Fruit fly (Drosophila melanogaster): ENCODE measurements around the gene Plc21C.

DNA sequence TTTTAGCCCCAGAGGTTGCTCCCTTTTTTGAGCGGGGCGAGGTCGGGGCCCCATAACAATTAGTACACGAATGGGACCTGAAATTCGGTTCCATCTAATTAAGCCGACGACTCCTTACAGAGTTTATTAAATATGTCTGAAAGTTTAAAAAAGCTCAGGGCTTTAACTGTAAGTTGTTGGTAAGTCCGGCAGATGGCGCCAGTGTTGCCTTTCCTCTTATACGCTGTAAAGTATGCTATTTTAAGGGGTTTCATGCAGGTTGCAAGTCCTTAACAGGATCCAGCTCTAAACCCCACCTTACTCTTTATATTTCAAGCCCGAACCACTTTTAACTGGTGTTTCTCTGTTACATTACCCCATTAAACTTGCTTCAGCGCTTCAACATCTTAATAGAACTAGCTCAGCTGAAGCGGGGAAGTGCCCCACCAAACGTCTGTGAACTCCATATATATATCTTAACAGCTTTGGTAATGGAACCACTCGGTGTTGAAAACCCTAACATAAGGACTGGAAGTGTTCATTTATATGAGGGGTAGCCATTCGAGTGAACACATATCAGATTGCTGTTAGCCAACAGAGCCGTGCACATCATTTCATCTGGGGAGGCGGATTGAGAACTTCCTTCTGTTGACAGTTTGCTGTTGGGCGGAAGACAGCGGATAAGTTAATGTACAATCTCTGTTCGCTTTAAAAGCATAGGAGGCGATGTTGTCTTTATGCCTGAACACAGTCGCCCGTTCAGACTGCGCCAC, 89.8 kb downstream of the Plc21C start:
- TF ChIP-seq CG15710 (tag; optimal IDR thresholded peaks at IDR 0.05) = no peak
- TF ChIP-seq CG32121 (GFP tag; IDR thresholded peaks at IDR 0.05) = no peak
- TF ChIP-seq rn (GFP tag; IDR thresholded peaks at IDR 0.05) = no peak
- no peak for TF ChIP-seq Snoo (tag; optimal IDR thresholded peaks at IDR 0.05)
- TF ChIP-seq EcR (GFP tag; optimal IDR thresholded peaks at IDR 0.05) = no peak
- no peak for TF ChIP-seq CG14655 (GFP tag; optimal IDR thresholded peaks at IDR 0.05)
- no peak for TF ChIP-seq CG10348 (GFP tag; IDR thresholded peaks at IDR 0.05)
- no peak for TF ChIP-seq CG17806 (tag; optimal IDR thresholded peaks at IDR 0.05)

Data from whole organism, pupa.